Worm (Caenorhabditis elegans): ENCODE results near the gene Y49E10.21.

DNA sequence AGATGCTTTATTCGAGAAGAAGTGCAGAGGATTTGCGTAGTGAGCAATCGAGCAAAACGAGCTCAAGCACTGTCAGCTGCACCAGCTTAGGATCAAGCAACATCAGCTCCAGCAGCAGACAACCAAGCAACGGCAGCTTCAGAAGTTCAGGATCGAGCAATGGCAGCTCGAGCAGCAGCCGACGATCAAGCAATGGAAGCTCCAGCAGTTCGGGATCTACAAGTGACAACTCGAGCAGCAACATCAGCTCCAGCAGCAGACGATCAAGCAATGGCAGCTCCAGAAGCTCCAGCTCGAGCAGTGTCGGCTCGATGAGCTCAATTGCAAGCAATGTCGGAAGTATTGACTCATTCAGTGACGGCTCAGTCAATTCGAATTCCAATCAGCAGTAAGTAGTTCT is 18.3 kb upstream of the Y49E10.21 start:
- TF ChIP-seq nhr-10 (tag; optimal IDR thresholded peaks at IDR 0.05) (no peak), R02D3.7 (tag; optimal IDR thresholded peaks at IDR 0.05) (no peak), skn-1 (tag; optimal IDR thresholded peaks at IDR 0.05) (no peak), unc-55 (GFP tag; optimal IDR thresholded peaks at IDR 0.05) (no peak), nhr-237 (tag; optimal IDR thresholded peaks at IDR 0.05) (no peak), gmeb-1 (tag; optimal IDR thresholded peaks at IDR 0.05) (no peak), unc-62 (GFP tag; optimal IDR thresholded peaks at IDR 0.05) (no peak), sma-9 (GFP tag; optimal IDR thresholded peaks at IDR 0.05) (no peak), sma-9 (tag; optimal IDR thresholded peaks at IDR 0.05) (no peak), nhr-11 (tag; optimal IDR thresholded peaks at IDR 0.05) (no peak), zag-1 (tag; optimal IDR thresholded peaks at IDR 0.05) (no peak), lin-39 (tag; optimal IDR thresholded peaks at IDR 0.05) (no peak), egl-27 (tag; optimal IDR thresholded peaks at IDR 0.05) (no peak)

Measured in whole organism, L2 larva.